Worm (Caenorhabditis elegans) whole organism, young adult: ENCODE measurements around the gene T24F1.7.

Experiments
- B0019.2 ChIP-seq: fragments of 200-800 bp; sonication (Bioruptor generic); conservative IDR thresholded peaks from 2 replicates; pipeline ENCODE4 v1.3.6; 2022; ENCODE audit warnings: missing genetic modification reagents, missing genetic modification characterization, missing compliant biosample characterization
- B0035.1 ChIP-seq: sonication (generic microtip); optimal IDR thresholded peaks from 2 replicates; lab custom pipeline; 2016; ENCODE audit warnings: missing genetic modification characterization, mild to moderate bottlenecking, missing compliant biosample characterization, missing genotype, missing genetic modification reagents
- B0261.1 ChIP-seq: sonication (generic microtip); optimal IDR thresholded peaks from 2 replicates; lab custom pipeline; 2016; ENCODE audit warnings: mild to moderate bottlenecking, missing genetic modification characterization, moderate library complexity, missing compliant biosample characterization
- C06A6.2 ChIP-seq: fragments of 200-800 bp; sonication (Bioruptor generic); conservative IDR thresholded peaks from 2 replicates; pipeline ENCODE4 v1.3.6; 2022; ENCODE audit warnings: missing genetic modification characterization, missing compliant biosample characterization
- F23B12.7 ChIP-seq: sonication (generic microtip); optimal IDR thresholded peaks from 2 replicates; lab custom pipeline; 2017; ENCODE audit warnings: missing genetic modification characterization, mild to moderate bottlenecking, missing compliant biosample characterization, antibody characterized with exemption, moderate library complexity; ENCODE audit not compliant: insufficient read depth
- F39B2.1 ChIP-seq: fragments of 200-800 bp; sonication (Bioruptor generic); IDR thresholded peaks from 2 replicates; pipeline ENCODE4 v1.3.6; 2022; ENCODE audit warnings: missing genetic modification reagents, missing genetic modification characterization, missing compliant biosample characterization
- F55B11.4 ChIP-seq: sonication (generic microtip); optimal IDR thresholded peaks from 2 replicates; lab custom pipeline; 2016; ENCODE audit warnings: missing compliant biosample characterization, missing genetic modification characterization, borderline replicate concordance; ENCODE audit not compliant: insufficient read depth
- K11D2.4 ChIP-seq: fragments of 200-800 bp; sonication (Bioruptor generic); IDR thresholded peaks from 2 replicates; pipeline ENCODE4 v1.3.6; 2022; ENCODE audit warnings: missing genetic modification reagents, missing genetic modification characterization, missing compliant biosample characterization
- K12H6.12 ChIP-seq: fragments of 200-800 bp; sonication (Bioruptor generic); optimal IDR thresholded peaks from 2 replicates; lab custom pipeline; 2018; ENCODE audit warnings: mild to moderate bottlenecking, missing genetic modification characterization, missing compliant biosample characterization
- T26A5.8 ChIP-seq: sonication (generic microtip); optimal IDR thresholded peaks from 2 replicates; lab custom pipeline; 2016; ENCODE audit warnings: missing genetic modification characterization, missing compliant biosample characterization
- Y95B8A.8 ChIP-seq: fragments of 200-800 bp; sonication (Bioruptor generic); IDR thresholded peaks from 2 replicates; pipeline ENCODE4 v1.3.6; 2022; ENCODE audit warnings: missing genetic modification reagents, missing genetic modification characterization, missing compliant biosample characterization
- akir-1 ChIP-seq: fragments of 200-800 bp; sonication (Bioruptor generic); optimal IDR thresholded peaks from 2 replicates; lab custom pipeline; 2018; ENCODE audit warnings: mild to moderate bottlenecking, missing genetic modification characterization, moderate library complexity, missing compliant biosample characterization
- athp-1 ChIP-seq: sonication (generic microtip); optimal IDR thresholded peaks from 2 replicates; lab custom pipeline; 2017; ENCODE audit warnings: mild to moderate bottlenecking, missing genetic modification characterization, missing compliant biosample characterization
- attf-6 ChIP-seq: fragments of 200-800 bp; sonication (Bioruptor generic); IDR thresholded peaks from 2 replicates; pipeline ENCODE4 v1.3.6; 2022; ENCODE audit warnings: missing genetic modification reagents, missing genetic modification characterization, missing compliant biosample characterization
- cebp-1 ChIP-seq, 2 experiments: fragments of 200-800 bp in 1 of 2; sonication (Bioruptor generic) in 1 of 2; sonication (generic microtip) in 1 of 2; IDR thresholded peaks in 1 of 2; optimal IDR thresholded peaks in 1 of 2; 2 replicates each; pipeline versions ENCODE4 v1.3.6 to Lab custom; 2017 to 2022; ENCODE audit warnings: missing compliant biosample characterization in 2 of 2, missing genetic modification characterization in 2 of 2, mild to moderate bottlenecking in 1 of 2, missing genetic modification reagents in 1 of 2, moderate library complexity in 1 of 2
- ceh-100 ChIP-seq: fragments of 200-800 bp; sonication (Bioruptor generic); IDR thresholded peaks from 2 replicates; pipeline ENCODE4 v1.3.6; 2022; ENCODE audit warnings: missing genetic modification reagents, missing genetic modification characterization, missing compliant biosample characterization
- ceh-58 ChIP-seq: fragments of 200-800 bp; sonication (Bioruptor generic); IDR thresholded peaks from 2 replicates; pipeline ENCODE4 v1.3.6; 2022; ENCODE audit warnings: missing genetic modification characterization, missing compliant biosample characterization
- dox-1 ChIP-seq: fragments of 200-800 bp; sonication (Bioruptor generic); IDR thresholded peaks from 2 replicates; pipeline ENCODE4 v1.3.6; 2022; ENCODE audit warnings: missing genetic modification reagents, missing genetic modification characterization, missing compliant biosample characterization
- efl-1 ChIP-seq: fragments of 150-350 bp; optimal IDR thresholded peaks from 2 replicates; lab custom pipeline; 2014; ENCODE audit warnings: missing biosample characterization, missing genetic modification reagents, missing genetic modification characterization
- egl-44 ChIP-seq: fragments of 200-800 bp; sonication (Bioruptor generic); IDR thresholded peaks from 2 replicates; pipeline ENCODE4 v1.3.6; 2022; ENCODE audit warnings: missing genetic modification reagents, missing genetic modification characterization, missing compliant biosample characterization
- ets-4 ChIP-seq: fragments of 200-800 bp; sonication (Bioruptor generic); optimal IDR thresholded peaks from 2 replicates; lab custom pipeline; 2018; ENCODE audit warnings: mild to moderate bottlenecking, missing genetic modification characterization, missing compliant biosample characterization
- gei-17 ChIP-seq: fragments of 200-800 bp; sonication (Bioruptor generic); optimal IDR thresholded peaks from 2 replicates; lab custom pipeline; 2018; ENCODE audit warnings: mild to moderate bottlenecking, missing genetic modification characterization, missing compliant biosample characterization
- hlh-12 ChIP-seq: sonication (generic microtip); optimal IDR thresholded peaks from 2 replicates; lab custom pipeline; 2016; ENCODE audit warnings: missing genetic modification characterization, missing compliant biosample characterization
- hmg-1.2 ChIP-seq: fragments of 200-800 bp; sonication (Bioruptor generic); IDR thresholded peaks from 2 replicates; pipeline ENCODE4 v1.3.6; 2022; ENCODE audit warnings: missing genetic modification reagents, missing genetic modification characterization, missing compliant biosample characterization
- lag-1 ChIP-seq: fragments of 200-800 bp; sonication (Bioruptor generic); IDR thresholded peaks from 2 replicates; pipeline ENCODE4 v1.3.6; 2022; ENCODE audit warnings: missing genetic modification reagents, missing genetic modification characterization, missing compliant biosample characterization
- lin-35 ChIP-seq, 3 experiments: fragments of 150-350 bp in 2 of 3; sonication (generic microtip) in 1 of 3; optimal IDR thresholded peaks; 2 replicates each; lab custom pipeline; 2014 to 2018; ENCODE audit warnings: missing biosample characterization in 3 of 3, missing genetic modification characterization in 3 of 3, missing genetic modification reagents in 3 of 3
- lir-1 ChIP-seq: fragments of 200-800 bp; sonication (Bioruptor generic); conservative IDR thresholded peaks from 2 replicates; pipeline ENCODE4 v1.3.6; 2022; ENCODE audit warnings: missing genetic modification reagents, missing genetic modification characterization, missing compliant biosample characterization
- madf-10 ChIP-seq: sonication (generic microtip); optimal IDR thresholded peaks from 2 replicates; lab custom pipeline; 2016; ENCODE audit warnings: mild to moderate bottlenecking, missing genetic modification characterization, missing compliant biosample characterization
- madf-6 ChIP-seq: fragments of 200-800 bp; sonication (Bioruptor generic); IDR thresholded peaks from 2 replicates; pipeline ENCODE4 v1.3.6; 2022; ENCODE audit warnings: missing genetic modification reagents, missing genetic modification characterization, missing compliant biosample characterization
- nfya-1 ChIP-seq: sonication (generic microtip); optimal IDR thresholded peaks from 2 replicates; lab custom pipeline; 2017; ENCODE audit warnings: antibody characterized with exemption, missing compliant biosample characterization, missing genetic modification characterization, borderline replicate concordance; ENCODE audit not compliant: insufficient read depth
- nfyb-1 ChIP-seq: fragments of 200-800 bp; sonication (Bioruptor generic); IDR thresholded peaks from 2 replicates; pipeline ENCODE4 v1.3.6; 2022; ENCODE audit warnings: missing genetic modification reagents, missing genetic modification characterization, missing compliant biosample characterization
- nhr-120 ChIP-seq: fragments of 200-800 bp; sonication (Bioruptor generic); IDR thresholded peaks from 2 replicates; pipeline ENCODE4 v1.3.6; 2022; ENCODE audit warnings: missing genetic modification characterization, missing compliant biosample characterization
- nhr-80 ChIP-seq: sonication (generic microtip); optimal IDR thresholded peaks from 2 replicates; lab custom pipeline; 2016; ENCODE audit warnings: missing genetic modification characterization, missing compliant biosample characterization
- pbrm-1 ChIP-seq: fragments of 200-800 bp; sonication (Bioruptor generic); IDR thresholded peaks from 2 replicates; pipeline ENCODE4 v1.3.6; 2022; ENCODE audit warnings: missing genetic modification reagents, missing genetic modification characterization, missing compliant biosample characterization
- repo-1 ChIP-seq: sonication (generic microtip); optimal IDR thresholded peaks from 2 replicates; lab custom pipeline; 2017; ENCODE audit warnings: mild to moderate bottlenecking, missing genetic modification characterization, missing compliant biosample characterization
- snpc-3.4 ChIP-seq: sonication (generic microtip); optimal IDR thresholded peaks from 2 replicates; lab custom pipeline; 2017; ENCODE audit warnings: missing genetic modification characterization, mild to moderate bottlenecking, missing compliant biosample characterization, antibody characterized with exemption, moderate library complexity, missing genotype, missing genetic modification reagents
- somi-1 ChIP-seq: fragments of 200-800 bp; sonication (Bioruptor generic); optimal IDR thresholded peaks from 2 replicates; lab custom pipeline; 2018; ENCODE audit warnings: mild to moderate bottlenecking, missing genetic modification characterization, missing compliant biosample characterization
- zim-3 ChIP-seq: sonication (generic microtip); optimal IDR thresholded peaks from 2 replicates; lab custom pipeline; 2017; ENCODE audit warnings: mild to moderate bottlenecking, missing genetic modification characterization, moderate library complexity, missing compliant biosample characterization
- ztf-18 ChIP-seq: sonication (generic microtip); optimal IDR thresholded peaks from 2 replicates; lab custom pipeline; 2016; ENCODE audit warnings: missing genotype, mild to moderate bottlenecking, missing genetic modification characterization, missing compliant biosample characterization
- ztf-25 ChIP-seq: fragments of 200-800 bp; sonication (Bioruptor generic); IDR thresholded peaks from 2 replicates; pipeline ENCODE4 v1.3.6; 2022; ENCODE audit warnings: missing genetic modification reagents, missing genetic modification characterization, missing compliant biosample characterization
- ztf-28 ChIP-seq: fragments of 200-800 bp; sonication (Bioruptor generic); IDR thresholded peaks from 2 replicates; pipeline ENCODE4 v1.3.6; 2022; ENCODE audit warnings: missing genetic modification reagents, missing genetic modification characterization, missing compliant biosample characterization

T24F1.7 gene

ce11 chrII:11347878-11348556 lies 35.7 kb downstream of the T24F1.7 start, which contains the start of the genes B0491.6 and pigm-1 (continued):
- TF ChIP-seq ets-4 (GFP tag; lab: Kevin White, UChicago) (no peak), lag-1 (GFP tag; lab: Robert Waterston, UW) (no peak), ztf-18 (tag; lab: Kevin White, UChicago) (peak; percentile 77), cebp-1 (GFP tag; IDR thresholded peaks at IDR 0.05; lab: Robert Waterston, UW) (peak; percentile 62; the same call in 1 of the 2 replicates), cebp-1 (tag; optimal IDR thresholded peaks at IDR 0.05; lab: Kevin White, UChicago) (peak; percentile 91), egl-44 (GFP tag; lab: Robert Waterston, UW) (0 out of 2 replicates have a peak, but pooled peaks have one; percentile 15), K12H6.12 (peak; percentile 70), somi-1 (GFP tag; lab: Kevin White, UChicago) (no peak), C06A6.2 (GFP tag; lab: Robert Waterston, UW) (no peak), efl-1 (peak; percentile 72), T26A5.8 (tag; lab: Kevin White, UChicago) (no peak), akir-1 (GFP tag; lab: Kevin White, UChicago) (no peak), K11D2.4 (no peak), pbrm-1 (GFP tag; lab: Robert Waterston, UW) (0 out of 2 replicates have a peak, but pooled peaks have one; percentile 16), nhr-80 (tag; lab: Kevin White, UChicago) (peak; percentile 42), hmg-1.2 (GFP tag; lab: Robert Waterston, UW) (peak; percentile 94), nhr-120 (no peak), Y95B8A.8 (GFP tag; lab: Robert Waterston, UW) (no peak), madf-10 (peak; percentile 6), B0035.1 (no peak), lir-1 (GFP tag; lab: Robert Waterston, UW) (0 out of 2 replicates have a peak, but pooled peaks have one; percentile 10), F55B11.4 (tag; lab: Kevin White, UChicago) (no peak), hlh-12 (tag; lab: Kevin White, UChicago) (no peak), F23B12.7 (tag; lab: Kevin White, UChicago) (no peak), zim-3 (tag; lab: Kevin White, UChicago) (no peak), attf-6 (GFP tag; lab: Robert Waterston, UW) (no peak)

- no peak for TF ChIP-seq ztf-25 (GFP tag; lab: Robert Waterston, UW)
- TF ChIP-seq cebp-1 (GFP tag; IDR thresholded peaks at IDR 0.05; lab: Robert Waterston, UW), result no peak
- TF ChIP-seq cebp-1 (tag; optimal IDR thresholded peaks at IDR 0.05; lab: Kevin White, UChicago), result no peak
- TF ChIP-seq B0261.1, result no peak
- no peak for TF ChIP-seq nhr-80 (tag; lab: Kevin White, UChicago)
- no peak for TF ChIP-seq gei-17 (GFP tag; lab: Kevin White, UChicago)
- no peak for TF ChIP-seq F39B2.1 (GFP tag; lab: Robert Waterston, UW)
- no peak for TF ChIP-seq snpc-3.4
- TF ChIP-seq nfyb-1 (GFP tag; lab: Robert Waterston, UW), result no peak
- no peak for TF ChIP-seq C06A6.2 (GFP tag; lab: Robert Waterston, UW)
- no peak for TF ChIP-seq B0019.2 (GFP tag; lab: Robert Waterston, UW)
- TF ChIP-seq lin-35 (GFP tag; optimal IDR thresholded peaks at IDR 0.05; lab: Kevin White, UChicago), result no peak
- TF ChIP-seq dox-1, result no peak
- TF ChIP-seq ceh-58, result no peak
- no peak for TF ChIP-seq nfya-1 (tag; lab: Kevin White, UChicago)
- no peak for TF ChIP-seq repo-1 (tag; lab: Kevin White, UChicago)
- no peak for TF ChIP-seq ceh-100
- TF ChIP-seq athp-1 (tag; lab: Kevin White, UChicago), result no peak
- no peak for TF ChIP-seq ztf-28
- TF ChIP-seq madf-6, result no peak
- TF ChIP-seq, all 124 proteins: peak for 0
These were observed 37.6 kb downstream of the T24F1.7 start, which contains the start of gene dph-5 for ce11 chrII:11349892-11350291. TSS of gene dph-5 (plus strand) at chrII:11350192.
